Worm (Caenorhabditis elegans) whole organism, L1 larva: ENCODE data around the gene dmsr-8.
A peak's percentile ranks its signal among the peaks of the same experiment; 100 is the strongest.

ENCODE experiments used
- C34B4.2 ChIP-seq: sonication (generic microtip); optimal IDR thresholded peaks from 2 replicates; lab custom pipeline; 2017; ENCODE audit warnings: mild to moderate bottlenecking, missing genetic modification characterization, missing compliant biosample characterization
- F16B12.6 ChIP-seq: fragments of 150-350 bp; optimal IDR thresholded peaks from 2 replicates; lab custom pipeline; 2014; ENCODE audit warnings: missing biosample characterization, missing genetic modification characterization
- Y116A8C.19 ChIP-seq: sonication (generic microtip); optimal IDR thresholded peaks from 2 replicates; lab custom pipeline; 2016; ENCODE audit warnings: missing compliant biosample characterization, missing genetic modification characterization, borderline replicate concordance
- aha-1 ChIP-seq: fragments of 150-350 bp; optimal IDR thresholded peaks from 2 replicates; lab custom pipeline; 2014; ENCODE audit warnings: missing biosample characterization, missing genetic modification characterization
- aly-2 ChIP-seq: fragments of 150-350 bp; optimal IDR thresholded peaks from 2 replicates; lab custom pipeline; 2014; ENCODE audit warnings: missing biosample characterization, missing genetic modification characterization
- ama-1 ChIP-seq: fragments of 150-350 bp; optimal IDR thresholded peaks from 2 replicates; lab custom pipeline; 2014
- ceh-82 ChIP-seq, 3 experiments: fragments of 150-350 bp in 1 of 3; sonication (generic microtip) in 2 of 3; optimal IDR thresholded peaks; 2 replicates each; lab custom pipeline; 2014 to 2017; ENCODE audit warnings: missing biosample characterization in 3 of 3, missing genetic modification characterization in 3 of 3
- ceh-88 ChIP-seq: fragments of 200-800 bp; sonication (Bioruptor generic); IDR thresholded peaks from 2 replicates; pipeline ENCODE4 v1.3.6; 2022; ENCODE audit warnings: missing genetic modification characterization, missing compliant biosample characterization
- ces-1 ChIP-seq: fragments of 150-350 bp; optimal IDR thresholded peaks from 2 replicates; lab custom pipeline; 2014; ENCODE audit warnings: missing biosample characterization, missing genetic modification reagents, missing genetic modification characterization
- dpl-1 ChIP-seq, 3 experiments: fragments of 150-350 bp in 2 of 3; sonication (generic microtip) in 1 of 3; optimal IDR thresholded peaks; 2 replicates each; lab custom pipeline; 2014 to 2017; ENCODE audit warnings: missing biosample characterization in 3 of 3, missing genetic modification characterization in 3 of 3, missing genetic modification reagents in 3 of 3
- dsc-1 ChIP-seq: sonication (generic microtip); optimal IDR thresholded peaks from 2 replicates; lab custom pipeline; 2016; ENCODE audit warnings: mild to moderate bottlenecking, missing genetic modification characterization, missing compliant biosample characterization
- efl-1 ChIP-seq, 4 experiments: fragments of 150-350 bp; optimal IDR thresholded peaks in 3 of 4; peaks in 1 of 4; 1 replicate in 1 of 4; 2 replicates in 3 of 4; lab custom pipeline; 2014; ENCODE audit warnings: missing biosample characterization in 2 of 4, missing genetic modification characterization in 2 of 4, missing genetic modification reagents in 2 of 4
- elt-3 ChIP-seq, 6 experiments: fragments of 150-350 bp in 1 of 6; sonication (generic microtip); optimal IDR thresholded peaks; 2 replicates each; lab custom pipeline; 2017 to 2018; ENCODE audit warnings: missing biosample characterization in 6 of 6, missing genetic modification characterization in 6 of 6, inconsistent platforms in 1 of 6
- ets-5 ChIP-seq: fragments of 200-800 bp; sonication (Bioruptor generic); IDR thresholded peaks from 2 replicates; pipeline ENCODE4 v1.3.6; 2022; ENCODE audit warnings: missing genetic modification characterization, missing compliant biosample characterization
- fkh-4 ChIP-seq: sonication (generic microtip); optimal IDR thresholded peaks from 2 replicates; lab custom pipeline; 2016; ENCODE audit warnings: missing compliant biosample characterization, missing genetic modification characterization, borderline replicate concordance
- fkh-8 ChIP-seq: sonication (generic microtip); optimal IDR thresholded peaks from 2 replicates; lab custom pipeline; 2016; ENCODE audit warnings: mild to moderate bottlenecking, missing genetic modification characterization, missing compliant biosample characterization
- fos-1 ChIP-seq: fragments of 150-350 bp; optimal IDR thresholded peaks from 2 replicates; lab custom pipeline; 2014; ENCODE audit warnings: missing biosample characterization, missing genetic modification characterization
- grh-1 ChIP-seq: fragments of 200-800 bp; sonication (Bioruptor generic); IDR thresholded peaks from 2 replicates; pipeline ENCODE4 v1.3.6; 2022; ENCODE audit warnings: missing genetic modification reagents, missing genetic modification characterization, missing compliant biosample characterization
- hlh-17 ChIP-seq: fragments of 200-800 bp; sonication (Bioruptor generic); optimal IDR thresholded peaks from 2 replicates; lab custom pipeline; 2018; ENCODE audit warnings: missing genetic modification characterization, mild to moderate bottlenecking, missing compliant biosample characterization, moderate library complexity, borderline replicate concordance
- hlh-4 ChIP-seq: sonication (generic microtip); optimal IDR thresholded peaks from 2 replicates; lab custom pipeline; 2016; ENCODE audit warnings: mild to moderate bottlenecking, missing genetic modification characterization, missing compliant biosample characterization
- hpl-2 ChIP-seq: fragments of 150-350 bp; optimal IDR thresholded peaks from 2 replicates; lab custom pipeline; 2014; ENCODE audit warnings: missing biosample characterization, missing genetic modification reagents, missing genetic modification characterization
- irx-1 ChIP-seq: sonication (generic microtip); optimal IDR thresholded peaks from 2 replicates; lab custom pipeline; 2016; ENCODE audit warnings: missing genetic modification characterization, missing compliant biosample characterization
- isw-1 ChIP-seq: fragments of 200-800 bp; sonication (Bioruptor generic); IDR thresholded peaks from 2 replicates; pipeline ENCODE4 v1.3.6; 2022; ENCODE audit warnings: missing genetic modification characterization, missing compliant biosample characterization
- jun-1 ChIP-seq: fragments of 150-350 bp; optimal IDR thresholded peaks from 2 replicates; lab custom pipeline; 2014; ENCODE audit warnings: missing biosample characterization, missing genetic modification reagents, missing genetic modification characterization
- lin-14 ChIP-seq: fragments of 200-800 bp; sonication (Bioruptor generic); optimal IDR thresholded peaks from 2 replicates; lab custom pipeline; 2018; ENCODE audit warnings: mild to moderate bottlenecking, missing genetic modification characterization, moderate library complexity, missing compliant biosample characterization
- lin-15B ChIP-seq: fragments of 150-350 bp; sonication (generic microtip); optimal IDR thresholded peaks from 3 replicates; lab custom pipeline; 2014; ENCODE audit warnings: missing biosample characterization, missing genetic modification characterization
- lsy-2 ChIP-seq, 2 experiments: fragments of 150-350 bp; optimal IDR thresholded peaks; 2 replicates each; lab custom pipeline; 2014; ENCODE audit warnings: missing biosample characterization in 2 of 2, missing genetic modification characterization in 2 of 2
- mef-2 ChIP-seq: fragments of 150-350 bp; optimal IDR thresholded peaks from 2 replicates; lab custom pipeline; 2014; ENCODE audit warnings: missing biosample characterization, missing genetic modification characterization
- mep-1 ChIP-seq: fragments of 150-350 bp; optimal IDR thresholded peaks from 2 replicates; lab custom pipeline; 2014; ENCODE audit warnings: missing biosample characterization, missing genetic modification characterization
- nhr-11 ChIP-seq: fragments of 150-350 bp; optimal IDR thresholded peaks from 2 replicates; lab custom pipeline; 2014; ENCODE audit warnings: missing biosample characterization, missing genetic modification characterization
- nhr-19 ChIP-seq: fragments of 200-800 bp; sonication (Bioruptor generic); conservative IDR thresholded peaks from 2 replicates; pipeline ENCODE4 v1.3.6; 2022; ENCODE audit warnings: missing genetic modification characterization, missing compliant biosample characterization
- nhr-237 ChIP-seq: fragments of 150-350 bp; optimal IDR thresholded peaks from 2 replicates; lab custom pipeline; 2014; ENCODE audit warnings: missing biosample characterization, missing genetic modification characterization
- nhr-28 ChIP-seq: fragments of 150-350 bp; optimal IDR thresholded peaks from 2 replicates; lab custom pipeline; 2014; ENCODE audit warnings: missing biosample characterization, missing genetic modification characterization
- nhr-71 ChIP-seq: sonication (generic microtip); optimal IDR thresholded peaks from 2 replicates; lab custom pipeline; 2016; ENCODE audit warnings: mild to moderate bottlenecking, missing genetic modification characterization, moderate library complexity, missing compliant biosample characterization
- nhr-77 ChIP-seq: fragments of 150-350 bp; optimal IDR thresholded peaks from 2 replicates; lab custom pipeline; 2014; ENCODE audit warnings: missing biosample characterization, missing genetic modification characterization
- nhr-84 ChIP-seq: sonication (generic microtip); optimal IDR thresholded peaks from 2 replicates; lab custom pipeline; 2017; ENCODE audit warnings: missing biosample characterization, missing genetic modification characterization
- nhr-85 ChIP-seq: sonication (generic microtip); peaks from one replicate; lab custom pipeline; 2016; ENCODE audit warnings: missing genetic modification characterization, inconsistent platforms, missing compliant biosample characterization
- nhr-90 ChIP-seq: sonication (generic microtip); optimal IDR thresholded peaks from 2 replicates; lab custom pipeline; 2016; ENCODE audit warnings: mild to moderate bottlenecking, missing genetic modification characterization, missing compliant biosample characterization; ENCODE audit not compliant: poor library complexity
- pag-3 ChIP-seq: sonication (generic microtip); optimal IDR thresholded peaks from 2 replicates; lab custom pipeline; 2017; ENCODE audit warnings: missing genetic modification characterization, mild to moderate bottlenecking, missing compliant biosample characterization, antibody characterized with exemption, borderline replicate concordance; ENCODE audit not compliant: insufficient read depth
- pax-3 ChIP-seq: fragments of 200-800 bp; sonication (Bioruptor generic); optimal IDR thresholded peaks from 2 replicates; lab custom pipeline; 2018; ENCODE audit warnings: mild to moderate bottlenecking, missing genetic modification characterization, moderate library complexity, missing compliant biosample characterization
- pqm-1 ChIP-seq: sonication (generic microtip); optimal IDR thresholded peaks from 3 replicates; lab custom pipeline; 2017; ENCODE audit warnings: missing biosample characterization, missing genetic modification characterization
- rnt-1 ChIP-seq: sonication (generic microtip); optimal IDR thresholded peaks from 2 replicates; lab custom pipeline; 2016; ENCODE audit warnings: mild to moderate bottlenecking, missing genetic modification characterization, moderate library complexity, missing compliant biosample characterization
- skn-1 ChIP-seq: fragments of 150-350 bp; optimal IDR thresholded peaks from 2 replicates; lab custom pipeline; 2014; ENCODE audit warnings: missing biosample characterization, missing genetic modification characterization
- sox-4 ChIP-seq: sonication (generic microtip); optimal IDR thresholded peaks from 2 replicates; lab custom pipeline; 2016; ENCODE audit warnings: missing genetic modification characterization, missing compliant biosample characterization
- swsn-7 ChIP-seq: sonication (generic microtip); optimal IDR thresholded peaks from 2 replicates; lab custom pipeline; 2016; ENCODE audit warnings: missing genetic modification characterization, missing compliant biosample characterization
- tbx-2 ChIP-seq: sonication (generic microtip); optimal IDR thresholded peaks from 2 replicates; lab custom pipeline; 2016; ENCODE audit warnings: missing genetic modification characterization, missing compliant biosample characterization
- unc-130 ChIP-seq: fragments of 150-350 bp; optimal IDR thresholded peaks from 2 replicates; lab custom pipeline; 2017; ENCODE audit warnings: missing biosample characterization, missing genetic modification characterization, inconsistent platforms
- unc-30 ChIP-seq: sonication (generic microtip); optimal IDR thresholded peaks from 2 replicates; lab custom pipeline; 2017; ENCODE audit warnings: missing biosample characterization, missing genetic modification characterization
- unc-62 ChIP-seq: fragments of 150-350 bp; optimal IDR thresholded peaks from 2 replicates; lab custom pipeline; 2014; ENCODE audit warnings: missing biosample characterization, missing genetic modification reagents, missing genetic modification characterization
- unc-98 ChIP-seq: fragments of 200-800 bp; sonication (Bioruptor generic); IDR thresholded peaks from 2 replicates; pipeline ENCODE4 v1.3.6; 2022; ENCODE audit warnings: missing genetic modification characterization, missing compliant biosample characterization
- vab-15 ChIP-seq: sonication (generic microtip); optimal IDR thresholded peaks from 2 replicates; lab custom pipeline; 2017; ENCODE audit warnings: missing genotype, mild to moderate bottlenecking, missing genetic modification characterization, missing compliant biosample characterization
- xbp-1 ChIP-seq: sonication (generic microtip); optimal IDR thresholded peaks from 2 replicates; lab custom pipeline; 2016; ENCODE audit warnings: missing genetic modification characterization, missing compliant biosample characterization

The dmsr-8 gene

DNA sequence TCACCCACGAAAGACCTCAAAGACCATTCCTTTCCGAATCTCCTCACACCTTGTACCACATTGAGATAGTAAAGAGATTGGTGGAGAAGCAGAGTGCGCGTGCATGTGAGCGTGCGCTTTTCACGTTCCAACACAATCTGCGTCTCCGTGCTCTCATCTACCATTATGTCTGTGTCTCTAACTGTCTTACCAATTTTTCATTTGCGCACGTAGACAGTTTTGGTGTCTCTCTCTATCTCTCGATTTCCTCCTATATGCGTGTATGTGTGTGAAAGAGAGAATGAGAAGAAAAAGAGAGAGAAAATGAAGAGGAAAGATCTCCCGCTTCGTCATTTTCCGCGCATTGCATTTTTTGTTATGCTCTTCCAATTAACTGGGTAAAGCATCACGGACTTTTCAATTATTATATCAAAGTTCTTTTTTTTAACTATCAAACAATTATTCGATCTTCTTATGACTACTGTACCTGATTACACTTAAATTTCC lies 47.5 kb downstream of the dmsr-8 start (continued):
- TF ChIP-seq efl-1 (optimal IDR thresholded peaks at IDR 0.05; lab: Kevin White, UChicago) (peak; percentile 85 to 91), efl-1 (GFP tag; optimal IDR thresholded peaks at IDR 0.05 in 1 of 2; lab: Kevin White, UChicago) (peak; percentile 55 to 96), sox-4 (tag; lab: Kevin White, UChicago) (peak; percentile 80), swsn-7 (peak; percentile 95), pag-3 (tag; lab: Kevin White, UChicago) (no peak), nhr-85 (peak; percentile 99), dpl-1 (GFP tag; optimal IDR thresholded peaks at IDR 0.05; lab: Kevin White, UChicago) (peak; percentile 62 to 71 (median 64)), elt-3 (tag; optimal IDR thresholded peaks at IDR 0.05; lab: Kevin White, UChicago) (peak in 4 of 6 experiments; percentile 90 to 97 (median 93)), nhr-71 (tag; lab: Kevin White, UChicago) (peak; percentile 98), aha-1 (tag; lab: Kevin White, UChicago) (peak; percentile 100), ceh-82 (tag; optimal IDR thresholded peaks at IDR 0.05; lab: Kevin White, UChicago) (peak; percentile 93 to 95 (median 94)), lin-14 (GFP tag; lab: Kevin White, UChicago) (peak; percentile 100), nhr-77 (tag; lab: Kevin White, UChicago) (peak; percentile 96), ces-1 (GFP tag; lab: Kevin White, UChicago) (peak; percentile 26), lin-15B (tag; lab: Kevin White, UChicago) (peak; percentile 39), nhr-237 (peak; percentile 96), skn-1 (tag; lab: Kevin White, UChicago) (peak; percentile 77), nhr-11 (tag; lab: Kevin White, UChicago) (peak; percentile 93), tbx-2 (tag; lab: Kevin White, UChicago) (peak; percentile 95), C34B4.2 (tag; lab: Kevin White, UChicago) (no peak), irx-1 (peak; percentile 84), F16B12.6 (tag; lab: Kevin White, UChicago) (peak; percentile 24), unc-62 (GFP tag; lab: Kevin White, UChicago) (no peak), hlh-17 (GFP tag; lab: Kevin White, UChicago) (no peak), mef-2 (peak; percentile 70), unc-130 (peak; percentile 74), Y116A8C.19 (tag; lab: Kevin White, UChicago) (no peak), pax-3 (tag; lab: Kevin White, UChicago) (peak; percentile 90), ama-1 (lab: Kevin White, UChicago) (peak; percentile 76), isw-1 (peak; percentile 76), unc-98 (GFP tag; lab: Robert Waterston, UW) (no peak; the same call in 1 of the 2 replicates), vab-15 (tag; lab: Kevin White, UChicago) (peak; percentile 67), hpl-2 (GFP tag; lab: Kevin White, UChicago) (peak; percentile 44), xbp-1 (tag; lab: Kevin White, UChicago) (peak; percentile 86), nhr-19 (GFP tag; lab: Robert Waterston, UW) (peak; percentile 93), rnt-1 (tag; lab: Kevin White, UChicago) (peak; percentile 89), hlh-4 (tag; lab: Kevin White, UChicago) (no peak), dsc-1 (tag; lab: Kevin White, UChicago) (peak; percentile 92), grh-1 (peak; percentile 74), unc-30 (tag; lab: Kevin White, UChicago) (no peak), ceh-88 (GFP tag; lab: Robert Waterston, UW) (peak; percentile 72; the same call in 1 of the 2 replicates), lsy-2 (tag; optimal IDR thresholded peaks at IDR 0.05; lab: Kevin White, UChicago) (peak; percentile 85 to 93), nhr-28 (tag; lab: Kevin White, UChicago) (no peak), pqm-1 (tag; lab: Kevin White, UChicago) (peak; percentile 38), jun-1 (tag; lab: Kevin White, UChicago) (peak; percentile 92), ets-5 (GFP tag; lab: Robert Waterston, UW) (no peak), nhr-84 (tag; lab: Kevin White, UChicago) (no peak), fkh-8 (tag; lab: Kevin White, UChicago) (peak; percentile 99), mep-1 (tag; lab: Kevin White, UChicago) (peak; percentile 95), fos-1 (tag; lab: Kevin White, UChicago) (peak; percentile 95), nhr-90 (tag; lab: Kevin White, UChicago) (peak; percentile 90), fkh-4 (tag; lab: Kevin White, UChicago) (no peak), aly-2 (tag; lab: Kevin White, UChicago) (peak; percentile 78)
